Worm (Caenorhabditis elegans): ENCODE measurements around the gene F52E10.4.

DNA sequence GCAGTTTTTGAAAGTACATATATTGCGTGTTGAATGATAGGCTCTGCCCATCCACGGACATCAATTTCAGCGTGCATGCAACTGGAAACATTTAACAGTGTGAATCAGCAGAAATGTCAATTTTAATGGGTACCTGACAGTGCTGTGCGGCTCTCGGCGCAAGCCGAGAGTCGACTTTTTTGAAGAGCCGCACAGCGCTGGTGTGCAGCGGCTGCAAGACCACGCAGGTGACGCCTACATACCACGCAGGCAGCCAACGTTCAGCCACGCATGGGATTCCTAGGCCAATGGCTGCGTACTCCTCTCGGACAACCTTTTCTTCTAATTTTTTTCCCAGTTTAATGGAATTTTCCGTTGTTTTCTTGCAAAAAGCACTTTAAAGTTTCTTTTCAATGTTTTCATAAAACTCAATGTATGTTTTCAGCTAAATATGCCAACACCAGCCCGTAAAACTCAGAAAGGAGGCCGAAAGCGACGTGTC lies 48.0 kb downstream of the F52E10.4 start, which contains the start of gene W10G6.1:
- TF ChIP-seq nhr-237 (tag; optimal IDR thresholded peaks at IDR 0.05) (no peak), lin-39 (tag; optimal IDR thresholded peaks at IDR 0.05) (no peak), mab-5 (tag; optimal IDR thresholded peaks at IDR 0.05) (no peak), nhr-11 (tag; optimal IDR thresholded peaks at IDR 0.05) (no peak), ztf-11 (tag; optimal IDR thresholded peaks at IDR 0.05) (no peak), crh-2 (tag; optimal IDR thresholded peaks at IDR 0.05) (no peak), snpc-4 (tag; optimal IDR thresholded peaks at IDR 0.05) (no peak), C34F6.9 (tag; optimal IDR thresholded peaks at IDR 0.05) (no peak), mdl-1 (tag; optimal IDR thresholded peaks at IDR 0.05) (no peak)

Measured in whole organism, L2 larva.